In the genomic region with DNA sequence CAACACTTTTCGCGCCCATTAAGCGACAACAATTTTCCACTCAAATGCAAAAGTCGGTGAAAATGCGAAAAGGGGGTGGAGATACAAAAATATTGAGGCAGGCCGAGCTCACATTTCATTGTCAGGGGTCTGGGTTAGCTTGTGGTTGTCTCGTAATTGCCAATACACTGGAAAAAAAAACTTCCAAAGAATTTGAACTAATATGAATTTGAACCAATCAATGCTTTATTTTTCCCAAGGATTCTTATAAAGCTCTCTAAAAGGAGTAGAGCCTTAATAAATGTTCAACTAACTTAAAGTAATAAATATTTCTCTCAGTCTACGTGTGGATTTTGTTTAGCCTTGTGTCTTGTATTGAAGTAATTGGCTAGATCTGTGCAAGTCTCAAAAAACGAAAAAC, we compare ENCODE assay signal across 2 fruit fly cellular contexts.
TF ChIP-seq lines count a peak whose summit lies in the region.

No protein-coding gene starts in this region.

TF ChIP-seq in whole organism, embryonic, 481 proteins besides CTCF, POLR2A, EP300 and RAD21 (continued from another document and continues in another):
- TF ChIP-seq CG34224 (GFP tag; IDR thresholded peaks at IDR 0.05; lab: Robert Waterston, UW; ENCODE audit: partially characterized antibody), result no peak
- no peak for TF ChIP-seq CG13123 (GFP tag; optimal IDR thresholded peaks at IDR 0.05; lab: Kevin White, UChicago)
- no peak for TF ChIP-seq BEAF-32 (GFP tag; optimal IDR thresholded peaks at IDR 0.05; lab: Kevin White, UChicago)
- no peak for TF ChIP-seq ATbp (GFP tag; optimal IDR thresholded peaks at IDR 0.05; lab: Kevin White, UChicago)
- TF ChIP-seq CG18262 (tag; optimal IDR thresholded peaks at IDR 0.05; lab: Kevin White, UChicago), result peak; percentile 27
- TF ChIP-seq Bteb2 (GFP tag; optimal IDR thresholded peaks at IDR 0.05; lab: Kevin White, UChicago), result no peak
- TF ChIP-seq amos (GFP tag; IDR thresholded peaks at IDR 0.05; lab: Robert Waterston, UW; ENCODE audit: partially characterized antibody), result no peak
- no peak for TF ChIP-seq CG10366 (GFP tag; IDR thresholded peaks at IDR 0.05; lab: Robert Waterston, UW)
- TF ChIP-seq CG9727 (GFP tag; optimal IDR thresholded peaks at IDR 0.05; lab: Kevin White, UChicago), result peak; percentile 13
- peak; percentile 40; the same call in 1 of the 2 replicates for TF ChIP-seq Awh (GFP tag; IDR thresholded peaks at IDR 0.05; lab: Robert Waterston, UW)
- TF ChIP-seq wek (GFP tag; optimal IDR thresholded peaks at IDR 0.05; lab: Kevin White, UChicago), result no peak
- TF ChIP-seq CG18476 (GFP tag; optimal IDR thresholded peaks at IDR 0.05; lab: Kevin White, UChicago), result no peak
- no peak for TF ChIP-seq CG16813 (GFP tag; IDR thresholded peaks at IDR 0.05; lab: Robert Waterston, UW; ENCODE audit: partially characterized antibody)
- peak; percentile 26 for TF ChIP-seq CG4424 (GFP tag; optimal IDR thresholded peaks at IDR 0.05; lab: Kevin White, UChicago)
- TF ChIP-seq trem (tag; optimal IDR thresholded peaks at IDR 0.05; lab: Kevin White, UChicago), result no peak
- TF ChIP-seq zen (tag; optimal IDR thresholded peaks at IDR 0.05; lab: Kevin White, UChicago), result peak; percentile 8
- TF ChIP-seq CG1024 (GFP tag; IDR thresholded peaks at IDR 0.05; lab: Robert Waterston, UW), result 0 out of 2 replicates have a peak, but pooled peaks have one; percentile 25
- TF ChIP-seq sens (GFP tag; lab: Kevin White, UChicago), result peak; percentile 76
- TF ChIP-seq slbo (GFP tag; IDR thresholded peaks at IDR 0.05; lab: Robert Waterston, UW), result peak; percentile 32; the same call in 1 of the 2 replicates
- no peak for TF ChIP-seq hkb (optimal IDR thresholded peaks at IDR 0.05; lab: Kevin White, UChicago)
- TF ChIP-seq hkb (GFP tag; IDR thresholded peaks at IDR 0.05; lab: Robert Waterston, UW), result 0 out of 2 replicates have a peak, but pooled peaks have one; percentile 31
- peak; percentile 18; the same call in 1 of the 2 replicates for TF ChIP-seq Ada2b (GFP tag; IDR thresholded peaks at IDR 0.05; lab: Robert Waterston, UW)
- no peak for TF ChIP-seq toy (GFP tag; IDR thresholded peaks at IDR 0.05; lab: Robert Waterston, UW)
- TF ChIP-seq CG4328 (GFP tag; optimal IDR thresholded peaks at IDR 0.05; lab: Kevin White, UChicago), result no peak
- TF ChIP-seq CG8290 (GFP tag; optimal IDR thresholded peaks at IDR 0.05; lab: Kevin White, UChicago), result no peak
- TF ChIP-seq CG8290 (tag; optimal IDR thresholded peaks at IDR 0.05; lab: Kevin White, UChicago), result no peak
- peak; percentile 24 to 33 for TF ChIP-seq Pdp1 (GFP tag; optimal IDR thresholded peaks at IDR 0.05; lab: Kevin White, UChicago)
- no peak for TF ChIP-seq NC2β (GFP tag; optimal IDR thresholded peaks at IDR 0.05; lab: Kevin White, UChicago)
- no peak for TF ChIP-seq CG13775 (GFP tag; optimal IDR thresholded peaks at IDR 0.05; lab: Kevin White, UChicago)
- TF ChIP-seq ham (GFP tag; IDR thresholded peaks at IDR 0.05; lab: Robert Waterston, UW), result no peak
- TF ChIP-seq grau (tag; optimal IDR thresholded peaks at IDR 0.05; lab: Kevin White, UChicago), result peak; percentile 13
- TF ChIP-seq ranshi (GFP tag; IDR thresholded peaks at IDR 0.05; lab: Robert Waterston, UW), result no peak
- TF ChIP-seq ab (GFP tag; optimal IDR thresholded peaks at IDR 0.05; lab: Kevin White, UChicago), result no peak
- TF ChIP-seq twi (tag; optimal IDR thresholded peaks at IDR 0.05; lab: Kevin White, UChicago), result no peak
- peak; percentile 37 for TF ChIP-seq CG2678 (tag; optimal IDR thresholded peaks at IDR 0.05; lab: Kevin White, UChicago)
- TF ChIP-seq HLH3B (GFP tag; IDR thresholded peaks at IDR 0.05; lab: Robert Waterston, UW), result no peak
- TF ChIP-seq tx (GFP tag; optimal IDR thresholded peaks at IDR 0.05; lab: Kevin White, UChicago), result peak; percentile 10
- no peak for TF ChIP-seq Fer1 (GFP tag; optimal IDR thresholded peaks at IDR 0.05; lab: Kevin White, UChicago)
- TF ChIP-seq CG5953 (GFP tag; IDR thresholded peaks at IDR 0.05; lab: Robert Waterston, UW), result no peak
- no peak for TF ChIP-seq CG6854 (GFP tag; optimal IDR thresholded peaks at IDR 0.05; lab: Kevin White, UChicago)
- no peak for TF ChIP-seq insv (GFP tag; optimal IDR thresholded peaks at IDR 0.05; lab: Kevin White, UChicago)
- no peak for TF ChIP-seq CG16815 (GFP tag; optimal IDR thresholded peaks at IDR 0.05; lab: Kevin White, UChicago)
- peak in 1 of 2 experiments; percentile 38 for TF ChIP-seq bsh (GFP tag; optimal IDR thresholded peaks at IDR 0.05; lab: Kevin White, UChicago)
- TF ChIP-seq Hand (GFP tag; optimal IDR thresholded peaks at IDR 0.05; lab: Kevin White, UChicago), result no peak
- TF ChIP-seq lab (GFP tag; optimal IDR thresholded peaks at IDR 0.05; lab: Kevin White, UChicago), result peak; percentile 36
- no peak for TF ChIP-seq CG4404 (GFP tag; IDR thresholded peaks at IDR 0.05; lab: Robert Waterston, UW)
- peak; percentile 40 for TF ChIP-seq CG12391 (tag; optimal IDR thresholded peaks at IDR 0.05; lab: Kevin White, UChicago)
- TF ChIP-seq sim (GFP tag; IDR thresholded peaks at IDR 0.05; lab: Robert Waterston, UW), result no peak
- no peak for TF ChIP-seq HHEX (GFP tag; optimal IDR thresholded peaks at IDR 0.05; lab: Kevin White, UChicago)
- no peak for TF ChIP-seq pfk (GFP tag; optimal IDR thresholded peaks at IDR 0.05; lab: Kevin White, UChicago)
- TF ChIP-seq CG18599 (GFP tag; optimal IDR thresholded peaks at IDR 0.05; lab: Kevin White, UChicago), result peak; percentile 24
- no peak for TF ChIP-seq CG16863 (GFP tag; optimal IDR thresholded peaks at IDR 0.05; lab: Kevin White, UChicago)
- TF ChIP-seq B-H2 (GFP tag; optimal IDR thresholded peaks at IDR 0.05; lab: Kevin White, UChicago), result no peak
- TF ChIP-seq Ptx1 (GFP tag; IDR thresholded peaks at IDR 0.05; lab: Robert Waterston, UW), result 0 out of 2 replicates have a peak, but pooled peaks have one; percentile 10
- no peak for TF ChIP-seq Ssrp (tag; optimal IDR thresholded peaks at IDR 0.05; lab: Kevin White, UChicago)
- TF ChIP-seq CG34422 (GFP tag; IDR thresholded peaks at IDR 0.05; lab: Robert Waterston, UW), result 0 out of 3 replicates have a peak, but pooled peaks have one; percentile 8
- peak; percentile 8 for TF ChIP-seq Xbp1 (GFP tag; optimal IDR thresholded peaks at IDR 0.05; lab: Kevin White, UChicago)
- TF ChIP-seq dpn (GFP tag; optimal IDR thresholded peaks at IDR 0.05; lab: Kevin White, UChicago), result peak in 1 of 2 experiments; percentile 20
- no peak for TF ChIP-seq Ets97D (GFP tag; optimal IDR thresholded peaks at IDR 0.05; lab: Kevin White, UChicago)
- TF ChIP-seq CG13424 (tag; optimal IDR thresholded peaks at IDR 0.05; lab: Kevin White, UChicago), result peak; percentile 7
- TF ChIP-seq CG15011 (GFP tag; optimal IDR thresholded peaks at IDR 0.05; lab: Kevin White, UChicago), result no peak
- TF ChIP-seq CG7928 (GFP tag; optimal IDR thresholded peaks at IDR 0.05; lab: Kevin White, UChicago), result no peak
- TF ChIP-seq H2.0 (GFP tag; IDR thresholded peaks at IDR 0.05; lab: Robert Waterston, UW), result 0 out of 2 replicates have a peak, but pooled peaks have one; percentile 16

TF ChIP-seq in whole organism, prepupa, 60 proteins besides CTCF, POLR2A, EP300 and RAD21 (continued from another document):
- TF ChIP-seq OdsH (GFP tag; optimal IDR thresholded peaks at IDR 0.05; lab: Kevin White, UChicago) (peak; percentile 56), esn (GFP tag; optimal IDR thresholded peaks at IDR 0.05; lab: Kevin White, UChicago) (no peak), lz (GFP tag; optimal IDR thresholded peaks at IDR 0.05; lab: Kevin White, UChicago) (no peak), Ets21C (GFP tag; optimal IDR thresholded peaks at IDR 0.05; lab: Kevin White, UChicago) (no peak), CG6854 (GFP tag; optimal IDR thresholded peaks at IDR 0.05; lab: Kevin White, UChicago) (no peak), Sox102F (GFP tag; optimal IDR thresholded peaks at IDR 0.05; lab: Kevin White, UChicago) (no peak), CG31627 (GFP tag; optimal IDR thresholded peaks at IDR 0.05; lab: Kevin White, UChicago) (peak; percentile 14), CG8632 (GFP tag; optimal IDR thresholded peaks at IDR 0.05; lab: Kevin White, UChicago) (peak; percentile 1), Smox (GFP tag; optimal IDR thresholded peaks at IDR 0.05; lab: Kevin White, UChicago) (peak; percentile 3), CG4318 (GFP tag; optimal IDR thresholded peaks at IDR 0.05; lab: Kevin White, UChicago) (peak; percentile 43), fd59A (GFP tag; optimal IDR thresholded peaks at IDR 0.05; lab: Kevin White, UChicago) (no peak), Hr4 (GFP tag; optimal IDR thresholded peaks at IDR 0.05; lab: Kevin White, UChicago) (peak; percentile 81), dac (GFP tag; optimal IDR thresholded peaks at IDR 0.05; lab: Kevin White, UChicago) (peak; percentile 48), eg (GFP tag; IDR thresholded peaks at IDR 0.05; lab: Robert Waterston, UW) (peak; percentile 82), CG11902 (GFP tag; optimal IDR thresholded peaks at IDR 0.05; lab: Kevin White, UChicago) (no peak), CG1621 (tag; optimal IDR thresholded peaks at IDR 0.05; lab: Kevin White, UChicago) (no peak), Sox15 (GFP tag; optimal IDR thresholded peaks at IDR 0.05; lab: Kevin White, UChicago) (no peak), Hr39 (GFP tag; optimal IDR thresholded peaks at IDR 0.05; lab: Kevin White, UChicago) (peak; percentile 8), CG10631 (GFP tag; optimal IDR thresholded peaks at IDR 0.05; lab: Kevin White, UChicago) (peak; percentile 21), CG11762 (GFP tag; optimal IDR thresholded peaks at IDR 0.05; lab: Kevin White, UChicago; ENCODE audit: insufficient read depth) (peak; percentile 21), CG7368 (GFP tag; optimal IDR thresholded peaks at IDR 0.05; lab: Kevin White, UChicago) (peak; percentile 1), CG6792 (GFP tag; optimal IDR thresholded peaks at IDR 0.05; lab: Kevin White, UChicago) (peak; percentile 10), Gug (GFP tag; IDR thresholded peaks at IDR 0.05; lab: Robert Waterston, UW) (peak; percentile 59), CG11294 (GFP tag; IDR thresholded peaks at IDR 0.05; lab: Robert Waterston, UW) (peak; percentile 58), net (GFP tag; optimal IDR thresholded peaks at IDR 0.05; lab: Kevin White, UChicago) (peak; percentile 26), Eip75B (GFP tag; optimal IDR thresholded peaks at IDR 0.05; lab: Kevin White, UChicago) (peak; percentile 15), fd85E (GFP tag; optimal IDR thresholded peaks at IDR 0.05; lab: Kevin White, UChicago) (no peak), Ets96B (tag; optimal IDR thresholded peaks at IDR 0.05; lab: Kevin White, UChicago) (peak; percentile 36), CG6276 (GFP tag; optimal IDR thresholded peaks at IDR 0.05; lab: Kevin White, UChicago) (peak; percentile 53)
